Fruit fly (Drosophila melanogaster) Kc167 (cell line): ENCODE results near the gene CG43610.

ENCODE experiments used
- Sin3A ChIP-seq: fragments of >200 bp; optimal IDR thresholded peaks from 2 replicates; lab custom pipeline; 2018; ENCODE audit warnings: missing external identifiers
- ttk ChIP-seq: sonication (Bioruptor generic); optimal IDR thresholded peaks from 2 replicates; lab custom pipeline; 2017; ENCODE audit warnings: missing external identifiers

DNA sequence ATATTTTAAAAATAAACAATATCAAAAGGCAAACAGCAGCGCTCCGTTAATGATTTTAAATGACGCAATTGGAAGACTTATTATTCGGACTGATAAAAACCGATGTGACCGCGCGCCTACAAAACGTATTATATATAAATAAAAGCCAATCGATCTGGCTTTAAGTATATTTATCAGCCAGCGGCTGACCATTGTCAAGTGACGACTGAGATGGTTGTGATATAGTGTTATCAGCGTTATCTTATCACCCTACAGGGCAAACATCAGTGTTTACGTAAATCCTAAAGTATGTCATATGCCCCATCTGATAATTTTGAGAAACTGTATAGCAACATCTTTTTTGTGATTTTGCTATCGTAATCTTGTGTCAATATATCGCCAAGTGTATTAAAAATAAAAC lies 9.6 kb upstream of the CG43610 start:
- no peak for TF ChIP-seq ttk (lab: Kevin White, UChicago)
- no peak for TF ChIP-seq Sin3A (lab: Kevin White, UChicago)
